Fruit fly (Drosophila melanogaster) whole organism: ENCODE measurements around the gene Srp68.

ENCODE experiments used
- CG8478 ChIP-seq: fragments of >200 bp; optimal IDR thresholded peaks from 2 replicates; lab custom pipeline; 2018; ENCODE audit warnings: inconsistent platforms
- Dll ChIP-seq: fragments of >200 bp; optimal IDR thresholded peaks from 2 replicates; lab custom pipeline; 2017
- EcR ChIP-seq, 2 experiments: fragments of >200 bp; optimal IDR thresholded peaks; 2 replicates each; lab custom pipeline; 2017; ENCODE audit warnings: missing biosample characterization in 2 of 2, missing genetic modification characterization in 2 of 2, missing genetic modification reagents in 2 of 2
- pan ChIP-seq: fragments of >200 bp; optimal IDR thresholded peaks from 2 replicates; lab custom pipeline; 2017
- psq ChIP-seq: fragments of >200 bp; optimal IDR thresholded peaks from 2 replicates; lab custom pipeline; 2017

DNA sequence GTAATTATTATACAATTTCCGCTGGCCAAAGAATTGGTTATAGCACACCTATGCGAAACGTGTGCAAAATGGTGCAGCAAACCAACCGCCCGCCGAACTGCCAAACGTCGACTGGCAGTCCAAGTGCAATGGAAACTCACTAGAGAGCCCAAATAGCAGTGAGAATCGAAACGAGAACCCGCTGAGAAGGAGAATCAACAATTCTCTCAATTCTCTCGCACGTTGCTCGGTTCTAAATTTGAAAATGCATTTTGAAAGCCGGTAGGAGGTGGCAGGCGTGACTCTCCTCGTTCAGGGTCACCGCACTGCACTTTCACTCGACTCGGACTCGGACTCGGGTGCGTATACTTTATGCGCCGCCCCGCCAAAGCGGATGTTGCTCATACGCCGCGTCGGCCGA is 4.9 kb downstream of the Srp68 start, which contains the start of gene CG5644:
- no peak for TF ChIP-seq psq (lab: Kevin White, UChicago)
- no peak for TF ChIP-seq pan (lab: Kevin White, UChicago)
- TF ChIP-seq CG8478 (lab: Kevin White, UChicago) = no peak
- TF ChIP-seq EcR (GFP tag; optimal IDR thresholded peaks at IDR 0.05; lab: Kevin White, UChicago) = no peak
- no peak for TF ChIP-seq Dll (lab: Kevin White, UChicago)
